Worm (Caenorhabditis elegans): ENCODE measurements around the gene R09A8.9.

ce11 chrX:12618447-12618846, 14.7 kb downstream of the R09A8.9 start:
- TF ChIP-seq flt-1 (GFP tag; IDR thresholded peaks at IDR 0.05) (no peak), cog-1 (tag; optimal IDR thresholded peaks at IDR 0.05) (no peak), med-1 (GFP tag; optimal IDR thresholded peaks at IDR 0.05; ENCODE audit: insufficient read depth) (no peak)

Data from whole organism, midembryonic.